Fruit fly (Drosophila melanogaster): ENCODE results near the gene CG3842.
A peak's percentile ranks its signal among the peaks of the same experiment; 100 is the strongest.

The CG3842 gene

DNA sequence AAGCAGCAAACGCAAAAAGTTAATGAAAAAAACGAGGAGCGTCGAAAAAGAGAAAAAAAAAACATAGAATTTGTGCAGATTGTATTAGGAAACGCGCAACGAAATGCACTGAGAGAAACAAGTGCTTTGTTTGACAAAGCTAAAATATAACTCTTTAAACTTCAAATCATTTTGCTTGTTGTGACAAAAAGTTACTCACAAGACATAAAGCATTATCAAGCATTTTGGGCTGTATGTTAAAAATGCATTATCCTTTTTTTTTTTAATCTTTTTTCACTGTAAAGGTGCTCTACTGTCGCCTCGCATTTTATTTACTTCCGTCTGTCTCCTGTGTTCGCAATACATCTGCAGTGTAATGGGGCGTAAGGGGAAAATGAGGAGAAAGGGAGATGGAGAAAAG lies 39.2 kb downstream of the CG3842 start (continued):
- TF ChIP-seq CG11085 (GFP tag; IDR thresholded peaks at IDR 0.05) (no peak), stc (GFP tag; IDR thresholded peaks at IDR 0.05) (0 out of 2 replicates have a peak, but pooled peaks have one; percentile 14), dimm (GFP tag; IDR thresholded peaks at IDR 0.05) (no peak), danr (GFP tag; IDR thresholded peaks at IDR 0.05) (no peak), CG17328 (GFP tag; IDR thresholded peaks at IDR 0.05) (no peak), wdn (GFP tag; IDR thresholded peaks at IDR 0.05) (no peak), gem (tag; optimal IDR thresholded peaks at IDR 0.05) (peak; percentile 54), fd96Cb (tag; optimal IDR thresholded peaks at IDR 0.05) (peak; percentile 11), sens-2 (GFP tag; IDR thresholded peaks at IDR 0.05) (no peak), CG15011 (GFP tag; optimal IDR thresholded peaks at IDR 0.05) (no peak), CG10209 (GFP tag; optimal IDR thresholded peaks at IDR 0.05) (peak; percentile 14), TFAM (GFP tag; optimal IDR thresholded peaks at IDR 0.05) (no peak), Meics (GFP tag; optimal IDR thresholded peaks at IDR 0.05) (peak; percentile 37), mam (GFP tag; optimal IDR thresholded peaks at IDR 0.05) (peak; percentile 27), kah (GFP tag; optimal IDR thresholded peaks at IDR 0.05) (no peak), Fer3 (tag; optimal IDR thresholded peaks at IDR 0.05) (peak; percentile 3), CG6254 (GFP tag; optimal IDR thresholded peaks at IDR 0.05) (no peak), her (GFP tag; optimal IDR thresholded peaks at IDR 0.05) (no peak), slou (GFP tag; optimal IDR thresholded peaks at IDR 0.05) (no peak), trh (GFP tag; optimal IDR thresholded peaks at IDR 0.05) (no peak), Asciz (GFP tag; optimal IDR thresholded peaks at IDR 0.05) (no peak), Ptx1 (GFP tag; IDR thresholded peaks at IDR 0.05) (peak; percentile 40; the same call in 1 of the 2 replicates), jigr1 (GFP tag; IDR thresholded peaks at IDR 0.05) (no peak), B-H1 (GFP tag; IDR thresholded peaks at IDR 0.05) (no peak), CG13123 (GFP tag; optimal IDR thresholded peaks at IDR 0.05) (no peak), Eip74EF (GFP tag; optimal IDR thresholded peaks at IDR 0.05) (no peak), Hmr (GFP tag; optimal IDR thresholded peaks at IDR 0.05) (peak; percentile 45), repo (GFP tag; optimal IDR thresholded peaks at IDR 0.05) (no peak), hth (optimal IDR thresholded peaks at IDR 0.05) (no peak), wor (GFP tag; IDR thresholded peaks at IDR 0.05) (no peak), Six4 (GFP tag; optimal IDR thresholded peaks at IDR 0.05) (no peak), Elba2 (GFP tag; optimal IDR thresholded peaks at IDR 0.05) (no peak), CG3726 (GFP tag; IDR thresholded peaks at IDR 0.05) (no peak), row (GFP tag; IDR thresholded peaks at IDR 0.05) (peak; percentile 61), ranshi (GFP tag; IDR thresholded peaks at IDR 0.05) (0 out of 2 replicates have a peak, but pooled peaks have one; percentile 20), tio (GFP tag; optimal IDR thresholded peaks at IDR 0.05) (no peak), YL-1 (GFP tag; optimal IDR thresholded peaks at IDR 0.05) (no peak), CG12236 (GFP tag; optimal IDR thresholded peaks at IDR 0.05) (no peak), CG16813 (GFP tag; IDR thresholded peaks at IDR 0.05; ENCODE audit: partially characterized antibody) (no peak), chn (GFP tag; optimal IDR thresholded peaks at IDR 0.05) (no peak), gcm (GFP tag; optimal IDR thresholded peaks at IDR 0.05) (no peak), slp2 (GFP tag; optimal IDR thresholded peaks at IDR 0.05) (no peak), esg (GFP tag; conservative IDR thresholded peaks at IDR 0.05) (no peak), MBD-R2 (GFP tag; IDR thresholded peaks at IDR 0.05) (no peak), CG13894 (tag; optimal IDR thresholded peaks at IDR 0.05) (no peak), CG6854 (GFP tag; optimal IDR thresholded peaks at IDR 0.05) (no peak), CG32767 (GFP tag; IDR thresholded peaks at IDR 0.05) (no peak), fd3F (GFP tag; optimal IDR thresholded peaks at IDR 0.05) (no peak), Drgx (GFP tag; IDR thresholded peaks at IDR 0.05) (no peak), CG6654 (GFP tag; optimal IDR thresholded peaks at IDR 0.05) (no peak), Xrp1 (GFP tag; IDR thresholded peaks at IDR 0.05) (no peak), sisA (GFP tag; IDR thresholded peaks at IDR 0.05) (peak; percentile 27; the same call in 1 of the 2 replicates), Dll (GFP tag; IDR thresholded peaks at IDR 0.05; ENCODE audit: partially characterized antibody) (no peak)

Data from whole organism, embryonic.